Worm (Caenorhabditis elegans) whole organism, L2 larva: ENCODE results near the gene pqn-78.

Source experiments
- lin-39 ChIP-seq: fragments of 150-350 bp; optimal IDR thresholded peaks from 2 replicates; lab custom pipeline; 2014; ENCODE audit warnings: missing biosample characterization, missing genetic modification reagents, missing genetic modification characterization
- mab-5 ChIP-seq: fragments of 150-350 bp; optimal IDR thresholded peaks from 2 replicates; lab custom pipeline; 2014; ENCODE audit warnings: missing biosample characterization, missing genetic modification characterization
- nhr-6 ChIP-seq: fragments of 150-350 bp; optimal IDR thresholded peaks from 2 replicates; lab custom pipeline; 2014; ENCODE audit warnings: missing biosample characterization, missing genetic modification characterization
- ztf-11 ChIP-seq: sonication (generic microtip); optimal IDR thresholded peaks from 2 replicates; lab custom pipeline; 2017; ENCODE audit warnings: missing biosample characterization, missing genetic modification characterization

ce11 chrIV:15570770-15571169, 24.1 kb downstream of the pqn-78 start:
- TF ChIP-seq lin-39, result no peak
- peak; percentile 90 for TF ChIP-seq mab-5
- TF ChIP-seq ztf-11 (tag; lab: Kevin White, UChicago), result peak; percentile 33
- TF ChIP-seq nhr-6, result peak; percentile 57
